Worm (Caenorhabditis elegans): Measurements from ENCODE around the gene C14C10.5.

- TF ChIP-seq ceh-16 (tag; optimal IDR thresholded peaks at IDR 0.05) (no peak), nhr-77 (tag; optimal IDR thresholded peaks at IDR 0.05) (no peak), lin-11 (tag; optimal IDR thresholded peaks at IDR 0.05) (no peak)
These were observed 36.8 kb upstream of the C14C10.5 start, which contains the start of gene mrps-5 for ce11 chrV:12563187-12563586.

Measured in whole organism, L2 larva.